Worm (Caenorhabditis elegans): ENCODE measurements around the gene gtap-2.

DNA sequence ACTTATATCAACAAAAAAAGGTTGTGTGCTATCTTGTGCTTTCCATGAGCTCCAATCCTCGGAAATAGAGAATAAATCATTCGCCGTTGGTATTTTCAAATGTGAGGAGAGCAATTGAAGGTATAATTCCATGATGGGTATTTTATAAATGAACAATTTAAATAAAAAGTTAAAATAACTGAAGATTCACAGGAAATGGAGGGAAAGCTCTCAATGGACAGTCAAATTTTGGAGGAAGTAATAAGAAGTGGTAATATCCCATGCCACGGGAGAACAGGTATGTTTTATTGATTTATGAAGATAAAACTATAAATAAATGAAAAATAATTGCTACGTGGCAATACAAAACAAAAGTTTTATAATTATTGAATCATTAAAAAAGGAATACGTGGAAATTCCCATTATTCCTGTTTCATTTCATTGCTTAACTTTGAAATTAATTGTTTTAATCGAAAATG is 25.2 kb upstream of the gtap-2 start:
- peak; percentile 19 for TF ChIP-seq elt-2 (tag; optimal IDR thresholded peaks at IDR 0.05)
- TF ChIP-seq grh-1 (GFP tag; IDR thresholded peaks at IDR 0.05), result no peak
- TF ChIP-seq lin-13 (GFP tag; optimal IDR thresholded peaks at IDR 0.05), result no peak
- no peak for TF ChIP-seq jun-1 (tag; optimal IDR thresholded peaks at IDR 0.05)
- TF ChIP-seq nhr-90 (tag; optimal IDR thresholded peaks at IDR 0.05; ENCODE audit: poor library complexity), result peak; percentile 36
- peak; percentile 51 for TF ChIP-seq aly-2 (tag; optimal IDR thresholded peaks at IDR 0.05)
- TF ChIP-seq hlh-4 (tag; optimal IDR thresholded peaks at IDR 0.05), result no peak
- no peak for TF ChIP-seq alr-1 (tag; optimal IDR thresholded peaks at IDR 0.05; ENCODE audit: borderline replicate concordance)
- peak in 1 of 2 experiments; percentile 37 for TF ChIP-seq lsy-2 (tag; optimal IDR thresholded peaks at IDR 0.05)
- TF ChIP-seq ces-1 (GFP tag; optimal IDR thresholded peaks at IDR 0.05), result no peak
- TF ChIP-seq mep-1 (tag; optimal IDR thresholded peaks at IDR 0.05), result no peak
- no peak for TF ChIP-seq unc-62 (GFP tag; optimal IDR thresholded peaks at IDR 0.05)
- TF ChIP-seq blmp-1 (tag; optimal IDR thresholded peaks at IDR 0.05), result no peak
- TF ChIP-seq unc-130 (tag; optimal IDR thresholded peaks at IDR 0.05), result no peak

All from whole organism, L1 larva.